Fruit fly (Drosophila melanogaster): Measurements from ENCODE around the gene CG15743.

The CG15743 gene

DNA sequence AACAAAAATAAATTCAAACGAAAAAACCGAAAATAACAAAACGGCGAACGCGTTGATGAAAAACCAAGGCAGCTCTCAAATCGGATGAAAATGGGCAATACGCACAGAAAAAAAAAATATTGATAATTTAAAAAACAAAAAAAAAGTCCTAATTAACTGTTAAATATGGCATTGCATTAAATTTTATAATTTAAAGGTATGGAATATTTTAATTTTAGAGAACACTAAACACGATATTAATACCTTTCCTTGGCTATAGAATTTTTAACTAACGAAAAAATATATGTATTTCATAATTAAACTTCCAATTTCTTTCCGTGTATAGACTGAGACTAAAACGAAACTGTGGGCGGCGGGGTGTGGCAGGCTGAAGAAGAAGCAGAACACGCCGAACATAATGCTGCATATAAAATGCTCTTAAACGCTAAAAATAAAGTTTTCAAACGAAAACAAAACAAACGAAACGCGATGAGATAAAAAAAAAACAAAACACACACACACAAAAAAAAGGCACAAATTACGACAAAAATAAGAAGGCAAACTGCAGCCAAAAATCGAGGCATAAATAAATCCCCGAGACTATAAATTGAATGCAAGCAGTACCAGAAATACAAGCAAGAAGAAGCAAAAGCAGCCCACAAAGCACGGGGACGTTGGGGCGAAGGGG is 10.9 kb upstream of the CG15743 start (continued):
- TF ChIP-seq CG1621 (tag; optimal IDR thresholded peaks at IDR 0.05) = no peak

- TF ChIP-seq CG11294 (GFP tag; IDR thresholded peaks at IDR 0.05) (peak; percentile 47; the same call in 1 of the 2 replicates), CG11762 (GFP tag; optimal IDR thresholded peaks at IDR 0.05; ENCODE audit: insufficient read depth) (peak; percentile 73), lz (GFP tag; optimal IDR thresholded peaks at IDR 0.05) (peak; percentile 51), CG32006 (GFP tag; optimal IDR thresholded peaks at IDR 0.05) (peak; percentile 82), pdm3 (GFP tag; optimal IDR thresholded peaks at IDR 0.05) (peak; percentile 60), CG6276 (GFP tag; optimal IDR thresholded peaks at IDR 0.05) (peak; percentile 33), Smox (GFP tag; optimal IDR thresholded peaks at IDR 0.05) (peak; percentile 65), Gug (GFP tag; IDR thresholded peaks at IDR 0.05) (peak; percentile 17; the same call in 1 of the 2 replicates), fkh (GFP tag; optimal IDR thresholded peaks at IDR 0.05) (no peak), vri (GFP tag; optimal IDR thresholded peaks at IDR 0.05) (no peak), CG8119 (GFP tag; IDR thresholded peaks at IDR 0.05) (peak; percentile 75), Ets21C (GFP tag; optimal IDR thresholded peaks at IDR 0.05) (peak; percentile 26), CG8319 (GFP tag; optimal IDR thresholded peaks at IDR 0.05) (peak; percentile 47), CG8632 (GFP tag; optimal IDR thresholded peaks at IDR 0.05) (peak; percentile 78), achi (GFP tag; optimal IDR thresholded peaks at IDR 0.05) (peak; percentile 78), CG10669 (GFP tag; optimal IDR thresholded peaks at IDR 0.05) (peak; percentile 67), fd59A (GFP tag; optimal IDR thresholded peaks at IDR 0.05) (peak; percentile 71), net (GFP tag; optimal IDR thresholded peaks at IDR 0.05) (peak; percentile 61), Lpt (GFP tag; optimal IDR thresholded peaks at IDR 0.05) (peak; percentile 46), svp (GFP tag) (peak; percentile 10), acj6 (GFP tag; optimal IDR thresholded peaks at IDR 0.05) (peak; percentile 67), Sox102F (GFP tag; optimal IDR thresholded peaks at IDR 0.05) (peak; percentile 46), CG6808 (GFP tag; optimal IDR thresholded peaks at IDR 0.05) (peak; percentile 80), Eip78C (GFP tag) (peak; percentile 82), Hr38 (GFP tag; optimal IDR thresholded peaks at IDR 0.05) (no peak), CG3919 (GFP tag; optimal IDR thresholded peaks at IDR 0.05) (peak; percentile 75), cyc (GFP tag; optimal IDR thresholded peaks at IDR 0.05) (peak; percentile 73), CG1621 (tag; optimal IDR thresholded peaks at IDR 0.05) (peak; percentile 48), topi (GFP tag; optimal IDR thresholded peaks at IDR 0.05) (peak; percentile 74), Met (GFP tag; optimal IDR thresholded peaks at IDR 0.05) (peak; percentile 62), Eip93F (GFP tag; optimal IDR thresholded peaks at IDR 0.05) (peak; percentile 9), CG11902 (GFP tag; optimal IDR thresholded peaks at IDR 0.05) (peak; percentile 60), CG6792 (GFP tag; optimal IDR thresholded peaks at IDR 0.05) (peak; percentile 72), eg (GFP tag; IDR thresholded peaks at IDR 0.05) (peak; percentile 5; the same call in 1 of the 3 replicates), esn (GFP tag; optimal IDR thresholded peaks at IDR 0.05) (peak; percentile 77), Sox14 (GFP tag; optimal IDR thresholded peaks at IDR 0.05) (peak; percentile 44), CG7368 (GFP tag; optimal IDR thresholded peaks at IDR 0.05) (peak; percentile 61), spab (GFP tag; optimal IDR thresholded peaks at IDR 0.05) (peak; percentile 66), CG34406 (GFP tag; optimal IDR thresholded peaks at IDR 0.05) (peak; percentile 81), salr (GFP tag; optimal IDR thresholded peaks at IDR 0.05) (peak; percentile 3 to 78), fd85E (GFP tag; optimal IDR thresholded peaks at IDR 0.05) (no peak), CG10631 (GFP tag; optimal IDR thresholded peaks at IDR 0.05) (peak; percentile 80), Blimp-1 (GFP tag; optimal IDR thresholded peaks at IDR 0.05) (peak; percentile 53), dsx (GFP tag; optimal IDR thresholded peaks at IDR 0.05; ENCODE audit: poor library complexity, severe bottlenecking) (peak; percentile 1), Sox15 (GFP tag; optimal IDR thresholded peaks at IDR 0.05) (peak; percentile 71), CG31627 (GFP tag; optimal IDR thresholded peaks at IDR 0.05) (peak; percentile 48), dac (GFP tag; optimal IDR thresholded peaks at IDR 0.05) (peak; percentile 27), CG3032 (tag; optimal IDR thresholded peaks at IDR 0.05) (peak; percentile 81), CG4318 (GFP tag; optimal IDR thresholded peaks at IDR 0.05) (peak; percentile 52)
Measured at dm6 chrX:13275139-13275538, 10.4 kb upstream of the CG15743 start.

All from whole organism, prepupa.